Worm (Caenorhabditis elegans) whole organism, L2 larva: ENCODE results near the gene pgph-3.

Source experiments
- F13H6.1 ChIP-seq: sonication (generic microtip); optimal IDR thresholded peaks from 2 replicates; lab custom pipeline; 2016; ENCODE audit warnings: missing genetic modification characterization, missing compliant biosample characterization
- Y55F3AM.14 ChIP-seq: fragments of 200-800 bp; sonication (Bioruptor generic); optimal IDR thresholded peaks from 2 replicates; lab custom pipeline; 2018; ENCODE audit warnings: mild to moderate bottlenecking, missing genetic modification characterization, missing compliant biosample characterization
- blmp-1 ChIP-seq: sonication (generic microtip); optimal IDR thresholded peaks from 2 replicates; lab custom pipeline; 2017; ENCODE audit warnings: missing genetic modification characterization, mild to moderate bottlenecking, missing compliant biosample characterization, antibody characterized with exemption, moderate library complexity; ENCODE audit not compliant: insufficient read depth
- ceh-16 ChIP-seq: fragments of 150-350 bp; optimal IDR thresholded peaks from 2 replicates; lab custom pipeline; 2014; ENCODE audit warnings: missing biosample characterization, missing genetic modification characterization
- crh-2 ChIP-seq: sonication (generic microtip); optimal IDR thresholded peaks from 2 replicates; lab custom pipeline; 2017; ENCODE audit warnings: missing biosample characterization, missing genetic modification characterization
- elt-3 ChIP-seq: sonication (generic microtip); optimal IDR thresholded peaks from 2 replicates; lab custom pipeline; 2017; ENCODE audit warnings: missing biosample characterization, missing genetic modification characterization
- fos-1 ChIP-seq: fragments of 150-350 bp; optimal IDR thresholded peaks from 2 replicates; lab custom pipeline; 2014; ENCODE audit warnings: missing biosample characterization, missing genetic modification characterization
- lin-13 ChIP-seq: fragments of 150-350 bp; optimal IDR thresholded peaks from 2 replicates; lab custom pipeline; 2014; ENCODE audit warnings: missing biosample characterization, missing genetic modification reagents, missing genetic modification characterization
- lin-39 ChIP-seq: fragments of 150-350 bp; optimal IDR thresholded peaks from 2 replicates; lab custom pipeline; 2014; ENCODE audit warnings: missing biosample characterization, missing genetic modification reagents, missing genetic modification characterization
- mab-5 ChIP-seq: fragments of 150-350 bp; optimal IDR thresholded peaks from 2 replicates; lab custom pipeline; 2014; ENCODE audit warnings: missing biosample characterization, missing genetic modification characterization
- mbf-1 ChIP-seq: sonication (generic microtip); optimal IDR thresholded peaks from 2 replicates; lab custom pipeline; 2017; ENCODE audit warnings: missing biosample characterization, missing genetic modification characterization
- mdl-1 ChIP-seq, 2 experiments: fragments of 150-350 bp in 1 of 2; sonication (generic microtip) in 1 of 2; optimal IDR thresholded peaks; 2 replicates each; lab custom pipeline; 2017; ENCODE audit warnings: missing biosample characterization in 2 of 2, missing genetic modification characterization in 2 of 2
- nhr-129 ChIP-seq: fragments of 150-350 bp; optimal IDR thresholded peaks from 2 replicates; lab custom pipeline; 2014; ENCODE audit warnings: missing biosample characterization, missing genetic modification characterization
- nhr-23 ChIP-seq: fragments of 150-350 bp; optimal IDR thresholded peaks from 2 replicates; lab custom pipeline; 2014; ENCODE audit warnings: missing biosample characterization, missing genetic modification reagents, missing genetic modification characterization
- nhr-237 ChIP-seq: fragments of 150-350 bp; optimal IDR thresholded peaks from 2 replicates; lab custom pipeline; 2014; ENCODE audit warnings: missing biosample characterization, missing genetic modification characterization
- peb-1 ChIP-seq: fragments of 150-350 bp; optimal IDR thresholded peaks from 2 replicates; lab custom pipeline; 2014; ENCODE audit warnings: missing biosample characterization, missing genetic modification characterization
- skn-1 ChIP-seq: sonication (generic microtip); optimal IDR thresholded peaks from 2 replicates; lab custom pipeline; 2017; ENCODE audit warnings: missing biosample characterization, missing genetic modification characterization
- sma-9 ChIP-seq, 2 experiments: fragments of 150-350 bp in 1 of 2; sonication (generic microtip) in 1 of 2; optimal IDR thresholded peaks; 2 replicates each; lab custom pipeline; 2014 to 2016; ENCODE audit warnings: missing genetic modification characterization in 2 of 2, mild to moderate bottlenecking in 1 of 2, missing biosample characterization in 1 of 2, missing compliant biosample characterization in 1 of 2, missing genetic modification reagents in 1 of 2, moderate library complexity in 1 of 2
- snpc-4 ChIP-seq: fragments of 150-350 bp; optimal IDR thresholded peaks from 2 replicates; lab custom pipeline; 2014; ENCODE audit warnings: missing biosample characterization, missing genetic modification characterization
- unc-39 ChIP-seq: fragments of 150-350 bp; optimal IDR thresholded peaks from 2 replicates; lab custom pipeline; 2014; ENCODE audit warnings: missing biosample characterization, missing genetic modification characterization
- unc-62 ChIP-seq: fragments of 150-350 bp; optimal IDR thresholded peaks from 2 replicates; lab custom pipeline; 2014; ENCODE audit warnings: missing biosample characterization, missing genetic modification reagents, missing genetic modification characterization
- zag-1 ChIP-seq: fragments of 150-350 bp; optimal IDR thresholded peaks from 2 replicates; lab custom pipeline; 2014; ENCODE audit warnings: missing biosample characterization, missing genetic modification characterization

Gene pgph-3

DNA sequence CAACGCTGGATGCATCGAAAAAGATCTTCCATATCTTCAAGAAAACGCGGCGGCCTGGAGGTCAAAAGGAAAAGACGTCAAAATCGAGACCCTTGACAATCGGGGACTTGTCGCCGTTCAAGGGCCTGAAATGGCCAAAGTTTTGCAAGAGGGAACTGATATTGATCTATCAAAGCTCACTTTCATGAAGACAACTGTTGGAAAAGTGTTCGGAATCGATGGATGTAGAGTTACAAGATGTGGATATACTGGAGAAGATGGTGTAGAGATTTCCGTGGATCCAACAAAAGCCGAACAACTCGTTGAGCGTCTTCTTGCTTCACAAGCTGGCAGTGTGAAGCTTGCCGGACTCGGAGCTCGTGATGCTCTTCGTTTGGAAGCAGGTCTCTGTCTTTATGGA is 50.1 kb downstream of the pgph-3 start:
- no peak for TF ChIP-seq snpc-4 (tag; lab: Kevin White, UChicago)
- TF ChIP-seq nhr-237 (tag; lab: Kevin White, UChicago), result no peak
- TF ChIP-seq unc-62 (GFP tag; lab: Kevin White, UChicago), result no peak
- TF ChIP-seq skn-1 (tag; lab: Kevin White, UChicago), result no peak
- no peak for TF ChIP-seq blmp-1 (tag; lab: Kevin White, UChicago)
- TF ChIP-seq nhr-23 (tag; lab: Kevin White, UChicago), result no peak
- no peak for TF ChIP-seq lin-13
- no peak for TF ChIP-seq unc-39
- TF ChIP-seq zag-1 (tag; lab: Kevin White, UChicago), result no peak
- TF ChIP-seq Y55F3AM.14, result no peak
- TF ChIP-seq F13H6.1, result no peak
- TF ChIP-seq nhr-129, result no peak
- TF ChIP-seq elt-3 (tag; lab: Kevin White, UChicago), result no peak
- no peak for TF ChIP-seq lin-39
- TF ChIP-seq peb-1 (tag; lab: Kevin White, UChicago), result no peak
- no peak for TF ChIP-seq mbf-1 (tag; lab: Kevin White, UChicago)
- TF ChIP-seq ceh-16, result no peak
- no peak for TF ChIP-seq mab-5 (tag; lab: Kevin White, UChicago)

DNA sequence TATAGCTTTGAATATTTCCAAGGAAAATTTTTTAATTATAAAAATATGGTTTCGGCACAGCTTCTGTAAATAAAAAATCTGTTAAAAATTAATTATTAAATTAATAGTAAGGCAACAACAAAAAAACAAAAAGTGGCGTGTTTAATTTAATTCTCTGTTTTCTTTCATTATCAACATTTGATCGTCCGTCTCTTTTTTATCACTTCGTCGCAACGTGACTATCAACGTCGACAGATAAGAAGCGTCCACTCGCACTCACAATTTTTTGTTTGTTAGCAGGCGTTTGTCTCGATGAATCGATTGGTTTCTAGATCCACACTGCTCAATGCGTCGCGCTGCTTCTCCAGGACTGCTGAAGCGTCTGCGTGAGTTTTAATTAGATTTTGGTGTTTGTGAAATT is 51.0 kb downstream of the pgph-3 start, which contains the start of gene gcst-1:
TSS of gene gcst-1 (plus strand) at position 277 of the 400 bp plus-strand sequence.
- TF ChIP-seq fos-1 (tag; lab: Kevin White, UChicago) (peak; percentile 78), mdl-1 (tag; optimal IDR thresholded peaks at IDR 0.05; lab: Kevin White, UChicago) (peak in 1 of 2 experiments; percentile 12), sma-9 (GFP tag; optimal IDR thresholded peaks at IDR 0.05; lab: Kevin White, UChicago) (peak; percentile 50), sma-9 (tag; optimal IDR thresholded peaks at IDR 0.05; lab: Kevin White, UChicago) (no peak), nhr-23 (tag; lab: Kevin White, UChicago) (no peak), crh-2 (peak; percentile 18)
